Fruit fly (Drosophila melanogaster) whole organism, embryonic: ENCODE results near the gene CG11374.

ENCODE experiments used
- B-H2 ChIP-seq: fragments of 200-800 bp; sonication (Bioruptor generic); optimal IDR thresholded peaks from 2 replicates; lab custom pipeline; 2018; ENCODE audit warnings: missing biosample characterization, mild to moderate bottlenecking, missing genetic modification characterization
- Bdp1 ChIP-seq: fragments of 200-800 bp; sonication (Bioruptor generic); optimal IDR thresholded peaks from 3 replicates; lab custom pipeline; 2016; ENCODE audit warnings: missing biosample characterization, missing genetic modification characterization
- CG11456 ChIP-seq: fragments of 200-800 bp; sonication (Bioruptor generic); IDR thresholded peaks from 3 replicates; pipeline ENCODE4 v1.3.6; 2022; ENCODE audit warnings: missing biosample characterization, missing genetic modification characterization
- CG1233 ChIP-seq: fragments of 200-800 bp; sonication (Bioruptor generic); optimal IDR thresholded peaks from 4 replicates; lab custom pipeline; 2018; ENCODE audit warnings: missing biosample characterization, mild to moderate bottlenecking, missing genetic modification characterization
- CG13287 ChIP-seq: fragments of 200-800 bp; sonication (Bioruptor generic); IDR thresholded peaks from 2 replicates; pipeline ENCODE4 v1.3.6; 2022; ENCODE audit warnings: missing biosample characterization, missing genetic modification characterization; ENCODE audit not compliant: partially characterized antibody
- CG13624 ChIP-seq: fragments of 200-800 bp; sonication (Bioruptor generic); optimal IDR thresholded peaks from 2 replicates; lab custom pipeline; 2016; ENCODE audit warnings: missing biosample characterization, missing genetic modification characterization
- CG15514 ChIP-seq: fragments of 200-800 bp; sonication (Bioruptor generic); optimal IDR thresholded peaks from 3 replicates; lab custom pipeline; 2017; ENCODE audit warnings: missing biosample characterization, missing genetic modification characterization, mild to moderate bottlenecking, moderate library complexity, missing genetic modification reagents
- CG2120 ChIP-seq: fragments of 200-800 bp; sonication (Bioruptor generic); optimal IDR thresholded peaks from 3 replicates; lab custom pipeline; 2016; ENCODE audit warnings: missing biosample characterization, missing genetic modification characterization
- CG2678 ChIP-seq: fragments of 200-800 bp; sonication (Bioruptor generic); optimal IDR thresholded peaks from 3 replicates; lab custom pipeline; 2019; ENCODE audit warnings: missing biosample characterization, mild to moderate bottlenecking, missing genetic modification characterization, moderate library complexity
- CG31441 ChIP-seq: fragments of 200-800 bp; sonication (Bioruptor generic); IDR thresholded peaks from 2 replicates; pipeline ENCODE4 v1.3.6; 2022; ENCODE audit warnings: missing biosample characterization, missing genetic modification characterization
- CG32532 ChIP-seq: fragments of 200-800 bp; sonication (Bioruptor generic); IDR thresholded peaks from 2 replicates; pipeline ENCODE4 v1.3.6; 2022; ENCODE audit warnings: missing biosample characterization, missing genetic modification characterization
- CG3281 ChIP-seq: fragments of 200-800 bp; sonication (Bioruptor generic); optimal IDR thresholded peaks from 3 replicates; lab custom pipeline; 2017; ENCODE audit warnings: missing biosample characterization, mild to moderate bottlenecking, missing genetic modification characterization
- CG3407 ChIP-seq: fragments of 200-800 bp; sonication (Bioruptor generic); optimal IDR thresholded peaks from 2 replicates; lab custom pipeline; 2018; ENCODE audit warnings: missing biosample characterization, mild to moderate bottlenecking, missing genetic modification characterization
- CG4424 ChIP-seq: fragments of 200-800 bp; sonication (Bioruptor generic); optimal IDR thresholded peaks from 3 replicates; lab custom pipeline; 2016; ENCODE audit warnings: missing biosample characterization, missing genetic modification characterization
- CG6175 ChIP-seq: fragments of 200-800 bp; sonication (Bioruptor generic); IDR thresholded peaks from 3 replicates; pipeline ENCODE4 v1.3.6; 2022; ENCODE audit warnings: missing biosample characterization, missing genetic modification characterization
- CG7839 ChIP-seq: fragments of 200-800 bp; sonication (Bioruptor generic); optimal IDR thresholded peaks from 3 replicates; lab custom pipeline; 2018; ENCODE audit warnings: missing biosample characterization, mild to moderate bottlenecking, missing genetic modification characterization, moderate library complexity
- CG9437 ChIP-seq: fragments of 200-800 bp; sonication (Bioruptor generic); optimal IDR thresholded peaks from 2 replicates; lab custom pipeline; 2018; ENCODE audit warnings: missing biosample characterization, mild to moderate bottlenecking, missing genetic modification characterization
- Dad ChIP-seq: fragments of 200-800 bp; sonication (Bioruptor generic); optimal IDR thresholded peaks from 3 replicates; lab custom pipeline; 2016; ENCODE audit warnings: missing biosample characterization, missing genetic modification characterization
- Dbx ChIP-seq: fragments of 200-800 bp; sonication (Bioruptor generic); IDR thresholded peaks from 3 replicates; pipeline ENCODE4 v1.3.6; 2022; ENCODE audit warnings: missing biosample characterization, missing genetic modification characterization
- Dek ChIP-seq: fragments of 200-800 bp; sonication (Bioruptor generic); optimal IDR thresholded peaks from 3 replicates; lab custom pipeline; 2019; ENCODE audit warnings: missing biosample characterization, mild to moderate bottlenecking, missing genetic modification characterization, moderate library complexity
- Dp ChIP-seq: fragments of 200-800 bp; sonication (Bioruptor generic); optimal IDR thresholded peaks from 2 replicates; lab custom pipeline; 2018; ENCODE audit warnings: missing biosample characterization, mild to moderate bottlenecking, missing genetic modification characterization, moderate library complexity
- Hey ChIP-seq: fragments of 200-800 bp; sonication (Bioruptor generic); optimal IDR thresholded peaks from 3 replicates; lab custom pipeline; 2018; ENCODE audit warnings: missing biosample characterization, mild to moderate bottlenecking, missing genetic modification characterization
- MBD-R2 ChIP-seq: fragments of 200-800 bp; sonication (Bioruptor generic); IDR thresholded peaks from 2 replicates; pipeline ENCODE4 v1.3.6; 2022; ENCODE audit warnings: missing biosample characterization, missing genetic modification characterization
- Poxn ChIP-seq: fragments of 200-800 bp; sonication (Bioruptor generic); IDR thresholded peaks from 2 replicates; pipeline ENCODE4 v1.3.6; 2022; ENCODE audit warnings: missing biosample characterization, missing genetic modification characterization
- Rfx ChIP-seq: fragments of 200-800 bp; sonication (Bioruptor generic); IDR thresholded peaks from 2 replicates; pipeline ENCODE4 v1.3.6; 2022; ENCODE audit warnings: missing biosample characterization, missing genetic modification characterization
- Spps ChIP-seq: fragments of 200-800 bp; sonication (Bioruptor generic); optimal IDR thresholded peaks from 2 replicates; lab custom pipeline; 2018; ENCODE audit warnings: missing biosample characterization, mild to moderate bottlenecking, missing genetic modification characterization
- YL-1 ChIP-seq: fragments of 200-800 bp; sonication (Bioruptor generic); optimal IDR thresholded peaks from 3 replicates; lab custom pipeline; 2017; ENCODE audit warnings: missing biosample characterization, mild to moderate bottlenecking, missing genetic modification characterization
- ab ChIP-seq: fragments of 200-800 bp; sonication (Bioruptor generic); optimal IDR thresholded peaks from 2 replicates; lab custom pipeline; 2016; ENCODE audit warnings: missing biosample characterization, missing genetic modification characterization
- caup ChIP-seq: fragments of 200-800 bp; sonication (Bioruptor generic); optimal IDR thresholded peaks from 3 replicates; lab custom pipeline; 2017; ENCODE audit warnings: missing biosample characterization, mild to moderate bottlenecking, missing genetic modification characterization, moderate library complexity; ENCODE audit not compliant: severe bottlenecking
- crp ChIP-seq, 2 experiments: fragments of 200-800 bp; sonication (Bioruptor generic); optimal IDR thresholded peaks; 2 replicates in 1 of 2; 3 replicates in 1 of 2; lab custom pipeline; 2017; ENCODE audit warnings: missing biosample characterization in 2 of 2, missing genetic modification characterization in 2 of 2, mild to moderate bottlenecking in 1 of 2, moderate library complexity in 1 of 2
- danr ChIP-seq: fragments of 200-800 bp; sonication (Bioruptor generic); IDR thresholded peaks from 2 replicates; pipeline ENCODE4 v1.3.6; 2022; ENCODE audit warnings: missing biosample characterization, missing genetic modification characterization
- eyg ChIP-seq: fragments of 200-800 bp; sonication (Bioruptor generic); optimal IDR thresholded peaks from 3 replicates; lab custom pipeline; 2016; ENCODE audit warnings: missing biosample characterization, missing genetic modification characterization
- grn ChIP-seq: fragments of 200-800 bp; sonication (Bioruptor generic); optimal IDR thresholded peaks from 3 replicates; lab custom pipeline; 2017; ENCODE audit warnings: missing biosample characterization, missing genetic modification characterization
- gt ChIP-seq: fragments of 200-800 bp; sonication (Bioruptor generic); IDR thresholded peaks from 2 replicates; pipeline ENCODE4 v1.3.6; 2022; ENCODE audit warnings: missing biosample characterization, missing genetic modification characterization
- hb ChIP-seq: fragments of 200-800 bp; sonication (Bioruptor generic); IDR thresholded peaks from 3 replicates; pipeline ENCODE4 v1.3.6; 2022; ENCODE audit warnings: missing biosample characterization, missing genetic modification characterization; ENCODE audit not compliant: partially characterized antibody
- hth ChIP-seq: fragments of >200 bp; optimal IDR thresholded peaks from 2 replicates; lab custom pipeline; 2017; ENCODE audit warnings: inconsistent platforms
- kah ChIP-seq: fragments of 200-800 bp; sonication (Bioruptor generic); optimal IDR thresholded peaks from 2 replicates; lab custom pipeline; 2018; ENCODE audit warnings: missing biosample characterization, mild to moderate bottlenecking, missing genetic modification characterization
- kni ChIP-seq: fragments of 200-800 bp; sonication (Bioruptor generic); optimal IDR thresholded peaks from 3 replicates; lab custom pipeline; 2017; ENCODE audit warnings: mild to moderate bottlenecking, missing biosample characterization, missing genetic modification reagents, missing genetic modification characterization
- lov ChIP-seq, 2 experiments: fragments of 200-800 bp in 1 of 2; fragments of >200 bp in 1 of 2; sonication (Bioruptor generic) in 1 of 2; IDR thresholded peaks in 1 of 2; optimal IDR thresholded peaks in 1 of 2; 2 replicates in 1 of 2; 3 replicates in 1 of 2; pipeline versions ENCODE4 v1.3.6 to Lab custom; 2017 to 2022; ENCODE audit warnings: missing biosample characterization in 1 of 2, missing genetic modification characterization in 1 of 2
- mld ChIP-seq: fragments of 200-800 bp; sonication (Bioruptor generic); IDR thresholded peaks from 3 replicates; pipeline ENCODE4 v1.3.6; 2022; ENCODE audit warnings: missing biosample characterization, missing genetic modification characterization; ENCODE audit not compliant: partially characterized antibody
- nerfin-2 ChIP-seq: fragments of 200-800 bp; sonication (Bioruptor generic); IDR thresholded peaks from 2 replicates; pipeline ENCODE4 v1.3.6; 2022; ENCODE audit warnings: missing biosample characterization, missing genetic modification characterization; ENCODE audit not compliant: partially characterized antibody
- sens ChIP-seq: fragments of 200-800 bp; sonication (Bioruptor generic); peaks from one replicate; lab custom pipeline; 2016; ENCODE audit warnings: missing biosample characterization, missing genetic modification characterization
- sqz ChIP-seq: fragments of 200-800 bp; sonication (Bioruptor generic); optimal IDR thresholded peaks from 3 replicates; lab custom pipeline; 2018; ENCODE audit warnings: missing biosample characterization, mild to moderate bottlenecking, missing genetic modification characterization
- ssp ChIP-seq: fragments of 200-800 bp; sonication (Bioruptor generic); IDR thresholded peaks from 2 replicates; pipeline ENCODE4 v1.3.6; 2022; ENCODE audit warnings: missing biosample characterization, missing genetic modification characterization
- trh ChIP-seq: fragments of 200-800 bp; sonication (Bioruptor generic); optimal IDR thresholded peaks from 2 replicates; lab custom pipeline; 2016; ENCODE audit warnings: missing biosample characterization, missing genetic modification characterization
- unpg ChIP-seq: fragments of 200-800 bp; sonication (Bioruptor generic); optimal IDR thresholded peaks from 3 replicates; lab custom pipeline; 2018; ENCODE audit warnings: missing biosample characterization, mild to moderate bottlenecking, missing genetic modification characterization, moderate library complexity

CG11374 gene

DNA sequence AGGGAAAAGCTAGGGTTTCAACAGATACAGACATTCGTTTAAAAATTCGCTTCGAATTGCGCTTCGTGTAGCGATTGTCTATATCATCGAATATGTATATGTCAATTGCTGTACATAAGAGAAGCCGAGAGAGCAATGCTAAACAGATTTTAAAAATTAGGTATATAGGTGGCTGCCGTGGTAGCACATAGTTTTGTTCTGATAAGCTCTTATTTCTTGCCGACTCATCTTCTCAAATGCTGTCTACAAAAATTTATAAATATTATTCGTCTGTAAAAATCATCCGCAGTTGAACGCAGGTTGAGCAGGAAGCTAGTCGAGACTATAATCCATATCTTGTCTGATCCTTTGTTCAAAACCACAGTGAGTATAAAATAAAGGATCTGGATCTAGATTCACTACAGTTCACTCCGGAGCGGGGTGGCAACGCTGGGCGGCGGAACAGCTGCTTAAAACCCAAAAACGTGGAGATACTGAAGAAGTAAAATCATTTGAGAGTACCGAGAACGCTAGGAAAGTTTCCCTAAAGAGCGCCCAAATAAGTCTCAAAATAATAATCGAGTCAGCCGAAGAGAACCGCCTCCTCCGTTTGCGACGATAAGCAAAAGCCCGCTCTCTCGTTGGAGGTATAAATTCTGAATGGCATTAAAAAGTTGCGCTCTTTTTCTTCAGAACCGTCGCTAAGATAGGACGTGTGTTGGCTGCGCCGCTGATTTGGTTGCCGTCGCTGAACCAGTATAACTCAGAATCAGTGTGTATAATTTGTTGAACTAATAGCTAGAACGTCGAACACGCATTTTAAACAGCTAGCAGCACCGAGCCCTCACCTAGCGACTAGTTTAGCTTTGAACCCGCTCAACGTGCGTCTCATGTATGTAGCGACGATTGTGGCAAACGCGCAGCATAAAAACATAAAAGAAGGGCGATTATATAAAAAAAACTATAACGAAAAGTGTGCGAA, 31.6 kb downstream of the CG11374 start (continued):
- TF ChIP-seq trh (GFP tag; lab: Kevin White, UChicago), result no peak
- peak; percentile 29 for TF ChIP-seq B-H2 (GFP tag; lab: Kevin White, UChicago)
- TF ChIP-seq CG6175 (GFP tag; lab: Robert Waterston, UW), result peak; percentile 24; the same call in 1 of the 3 replicates
- TF ChIP-seq Poxn (GFP tag; lab: Robert Waterston, UW), result no peak
- no peak for TF ChIP-seq lov (optimal IDR thresholded peaks at IDR 0.05; lab: Kevin White, UChicago)
- TF ChIP-seq lov (GFP tag; IDR thresholded peaks at IDR 0.05; lab: Robert Waterston, UW), result no peak
- TF ChIP-seq Bdp1 (GFP tag; lab: Kevin White, UChicago), result no peak
- TF ChIP-seq Dek (tag; lab: Kevin White, UChicago), result peak; percentile 10
- TF ChIP-seq sens (GFP tag; lab: Kevin White, UChicago), result peak; percentile 4
- TF ChIP-seq Dad (GFP tag; lab: Kevin White, UChicago), result no peak
- no peak for TF ChIP-seq CG11456 (GFP tag; lab: Robert Waterston, UW)
- TF ChIP-seq Spps (tag; lab: Kevin White, UChicago), result no peak
- TF ChIP-seq ssp (GFP tag; lab: Robert Waterston, UW), result no peak
- TF ChIP-seq Dbx (GFP tag; lab: Robert Waterston, UW), result peak; percentile 65; the same call in 2 of the 3 replicates
- peak; percentile 25 for TF ChIP-seq caup (GFP tag; lab: Kevin White, UChicago)
- no peak for TF ChIP-seq CG3407 (GFP tag; lab: Kevin White, UChicago)
- TF ChIP-seq sqz, result no peak
- no peak for TF ChIP-seq danr
- TF ChIP-seq YL-1 (GFP tag; lab: Kevin White, UChicago), result peak; percentile 44
- TF ChIP-seq nerfin-2 (GFP tag; lab: Robert Waterston, UW), result no peak
- TF ChIP-seq Rfx (GFP tag; lab: Robert Waterston, UW), result peak; percentile 44; the same call in 1 of the 2 replicates
- no peak; the same call in 1 of the 2 replicates for TF ChIP-seq CG31441 (GFP tag; lab: Robert Waterston, UW)
- peak; percentile 22 for TF ChIP-seq unpg
- TF ChIP-seq CG13287 (GFP tag; lab: Robert Waterston, UW), result peak; percentile 52
- TF ChIP-seq CG1233 (GFP tag; lab: Kevin White, UChicago), result no peak
- peak; percentile 38 for TF ChIP-seq CG3281 (GFP tag; lab: Kevin White, UChicago)
- no peak for TF ChIP-seq hb (GFP tag; lab: Robert Waterston, UW)
- no peak for TF ChIP-seq Hey (tag; lab: Kevin White, UChicago)
- no peak for TF ChIP-seq CG2678 (tag; lab: Kevin White, UChicago)
- no peak for TF ChIP-seq mld (GFP tag; lab: Robert Waterston, UW)
- no peak for TF ChIP-seq hth (lab: Kevin White, UChicago)

DNA sequence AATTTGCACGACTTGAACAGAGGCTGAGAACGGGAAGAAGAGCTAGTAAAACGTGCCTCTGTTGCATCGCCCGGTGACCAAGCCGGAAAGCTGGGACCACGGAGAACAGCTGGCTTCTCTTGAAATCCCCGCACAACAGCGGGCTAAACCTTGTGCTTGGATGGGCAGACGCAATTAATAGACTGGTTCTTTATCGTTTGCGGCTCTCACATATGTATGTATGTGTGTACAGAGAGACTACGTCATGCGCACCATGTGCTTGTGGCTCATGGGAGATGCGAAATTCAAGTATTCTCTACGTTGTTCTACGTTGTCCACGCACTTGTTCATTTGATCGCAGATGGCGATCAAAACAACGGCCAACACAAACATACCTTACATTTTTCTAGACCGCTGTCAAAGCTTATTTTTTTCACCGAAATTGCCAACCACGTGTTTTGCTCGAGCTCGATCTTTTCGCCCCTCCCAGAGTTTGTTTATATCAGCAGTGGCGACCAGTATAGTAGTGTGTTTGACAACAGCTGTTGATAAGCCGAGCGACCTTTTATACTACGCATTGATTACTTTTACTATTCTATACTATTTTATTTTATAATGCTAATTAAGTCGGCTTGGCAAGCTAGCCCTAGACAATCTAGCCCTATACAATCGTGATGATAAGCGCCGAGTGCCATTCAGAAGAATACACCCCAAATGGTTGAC, 33.1 kb downstream of the CG11374 start:
- TF ChIP-seq CG9437 (GFP tag; lab: Kevin White, UChicago) (peak; percentile 41), gt (no peak), Dp (GFP tag; lab: Kevin White, UChicago) (no peak), CG13624 (GFP tag; lab: Kevin White, UChicago) (peak; percentile 34), CG4424 (GFP tag; lab: Kevin White, UChicago) (no peak), CG32532 (GFP tag; lab: Robert Waterston, UW) (no peak), eyg (GFP tag; lab: Kevin White, UChicago) (no peak), crp (GFP tag; optimal IDR thresholded peaks at IDR 0.05; lab: Kevin White, UChicago) (peak in 1 of 2 experiments; percentile 8), kni (GFP tag; lab: Kevin White, UChicago) (no peak), YL-1 (GFP tag; lab: Kevin White, UChicago) (peak; percentile 10), MBD-R2 (GFP tag; lab: Robert Waterston, UW) (peak; percentile 13; the same call in 1 of the 2 replicates), ab (no peak), CG2120 (peak; percentile 19), grn (GFP tag; lab: Kevin White, UChicago) (peak; percentile 32), CG7839 (no peak), CG15514 (GFP tag; lab: Kevin White, UChicago) (peak; percentile 82), kah (peak; percentile 22)
